Fruit fly (Drosophila melanogaster): Measurements from ENCODE around the gene eIF5.

DNA sequence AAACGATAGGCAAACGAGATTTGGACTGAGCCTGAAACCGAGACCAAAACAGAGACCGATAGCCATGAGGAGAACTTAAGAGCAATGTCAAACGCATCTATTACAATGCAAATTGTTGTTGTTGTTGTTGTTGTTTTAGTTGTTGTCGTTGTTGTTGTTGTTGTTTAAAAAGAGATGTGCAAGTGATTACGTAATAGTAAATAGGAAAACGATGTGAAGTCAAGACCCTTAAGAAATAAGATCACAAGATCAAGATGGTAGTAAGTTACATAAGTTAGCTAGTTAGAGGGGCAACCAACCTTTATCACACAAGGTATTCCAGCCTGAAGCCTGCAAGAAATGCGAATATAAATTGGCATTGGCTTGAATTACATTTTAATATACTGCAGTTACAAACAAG is 41.7 kb downstream of the eIF5 start:
- TF ChIP-seq CG34367 (tag; optimal IDR thresholded peaks at IDR 0.05), result no peak
- no peak for TF ChIP-seq CG15710 (tag; optimal IDR thresholded peaks at IDR 0.05)
- no peak for TF ChIP-seq CG13204 (GFP tag; optimal IDR thresholded peaks at IDR 0.05)
- TF ChIP-seq rn (GFP tag; IDR thresholded peaks at IDR 0.05), result no peak
- TF ChIP-seq fd96Ca (GFP tag; IDR thresholded peaks at IDR 0.05), result no peak
- no peak for TF ChIP-seq Pif1A (GFP tag; optimal IDR thresholded peaks at IDR 0.05)
- TF ChIP-seq Pif1B (GFP tag; optimal IDR thresholded peaks at IDR 0.05), result no peak
- TF ChIP-seq Ets98B (GFP tag; IDR thresholded peaks at IDR 0.05), result no peak
- TF ChIP-seq CG8301 (tag; optimal IDR thresholded peaks at IDR 0.05), result no peak
